Worm (Caenorhabditis elegans): ENCODE results near the gene sra-27.

The sra-27 gene

DNA sequence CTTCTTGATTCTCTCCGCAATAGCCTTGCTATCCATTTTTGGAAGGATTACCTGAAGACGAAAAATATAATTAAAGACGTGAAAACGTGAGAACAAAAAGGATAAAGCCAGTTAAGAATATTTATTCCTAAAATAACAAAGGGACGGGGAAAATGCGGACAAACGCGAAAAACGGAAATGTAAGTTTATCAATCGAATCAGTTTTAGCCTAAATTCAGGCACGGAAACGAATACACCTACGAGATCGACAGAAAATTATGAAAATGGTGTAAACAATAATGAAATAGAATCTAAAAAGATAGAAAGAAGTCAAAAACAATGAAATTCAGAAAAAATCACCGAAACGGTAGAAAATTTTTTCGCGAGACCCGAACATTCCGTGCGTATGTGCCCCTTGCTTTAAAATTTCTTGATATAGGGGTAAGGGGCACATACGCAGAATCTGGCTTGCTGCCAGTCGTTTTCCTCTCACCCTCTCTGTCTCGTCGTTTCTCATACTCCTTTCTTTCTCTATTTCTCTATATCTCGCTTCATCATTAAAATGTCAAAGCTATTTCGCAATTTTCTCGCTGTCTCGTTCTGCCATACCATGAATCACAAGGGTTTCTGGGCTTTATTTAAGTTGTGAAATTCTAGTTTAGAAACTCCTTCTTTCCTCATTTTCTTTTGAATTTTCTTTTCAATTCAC lies 19.9 kb downstream of the sra-27 start, which contains the start of gene icd-1:
Gene icd-1 (minus strand): TSS at position 51 of the 688 bp plus-strand sequence.
- TF ChIP-seq dao-5 (tag; optimal IDR thresholded peaks at IDR 0.05): no peak
- TF ChIP-seq him-1 (tag; optimal IDR thresholded peaks at IDR 0.05): peak; percentile 78
- TF ChIP-seq W03F9.2 (tag; optimal IDR thresholded peaks at IDR 0.05): peak; percentile 95

DNA sequence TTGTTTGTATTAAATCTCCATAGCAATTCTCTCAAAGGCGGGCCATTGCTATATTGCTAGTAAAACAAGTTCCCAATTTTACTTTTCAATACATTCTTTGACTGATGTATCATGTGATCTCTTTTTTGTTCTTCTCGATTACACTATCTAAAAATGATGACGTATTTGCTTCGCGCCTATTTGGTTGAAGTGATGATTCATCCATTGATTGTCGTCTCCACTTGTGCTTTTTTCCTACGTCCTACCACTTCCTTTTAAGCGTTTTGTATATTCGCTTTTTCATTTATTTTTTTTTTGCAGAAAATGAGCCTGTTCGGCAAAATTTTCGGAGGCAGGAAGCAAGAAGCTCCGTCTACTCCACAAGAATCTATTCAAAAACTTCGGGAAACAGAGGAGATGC lies 20.6 kb downstream of the sra-27 start, which contains the start of gene vps-32.1:
Gene vps-32.1 (plus strand): TSS at position 301 of the 400 bp plus-strand sequence.
- TF ChIP-seq dao-5 (tag; optimal IDR thresholded peaks at IDR 0.05) (no peak), him-1 (tag; optimal IDR thresholded peaks at IDR 0.05) (no peak), W03F9.2 (tag; optimal IDR thresholded peaks at IDR 0.05) (no peak)

DNA sequence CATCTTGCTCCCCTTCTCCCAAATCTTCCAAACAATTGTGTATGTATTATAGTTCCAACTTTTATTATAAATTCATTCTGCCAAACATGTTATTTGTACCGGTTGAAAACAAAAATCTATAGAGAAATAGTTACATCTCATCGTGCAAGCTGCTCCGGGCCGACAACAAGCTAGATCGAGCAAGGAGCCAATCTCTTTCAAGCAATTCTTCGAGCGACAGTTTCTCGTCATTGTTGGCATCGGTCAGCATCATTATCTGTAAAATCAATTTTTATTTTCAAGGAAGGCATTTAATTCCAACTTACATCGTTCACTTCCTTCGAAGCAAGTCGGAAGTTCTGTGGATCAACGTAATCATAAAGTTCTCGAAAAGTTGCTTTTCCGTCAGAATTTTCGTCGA lies 22.2 kb downstream of the sra-27 start:
- TF ChIP-seq W03F9.2 (tag; optimal IDR thresholded peaks at IDR 0.05): no peak
- TF ChIP-seq dao-5 (tag; optimal IDR thresholded peaks at IDR 0.05): no peak
- TF ChIP-seq him-1 (tag; optimal IDR thresholded peaks at IDR 0.05): no peak

DNA sequence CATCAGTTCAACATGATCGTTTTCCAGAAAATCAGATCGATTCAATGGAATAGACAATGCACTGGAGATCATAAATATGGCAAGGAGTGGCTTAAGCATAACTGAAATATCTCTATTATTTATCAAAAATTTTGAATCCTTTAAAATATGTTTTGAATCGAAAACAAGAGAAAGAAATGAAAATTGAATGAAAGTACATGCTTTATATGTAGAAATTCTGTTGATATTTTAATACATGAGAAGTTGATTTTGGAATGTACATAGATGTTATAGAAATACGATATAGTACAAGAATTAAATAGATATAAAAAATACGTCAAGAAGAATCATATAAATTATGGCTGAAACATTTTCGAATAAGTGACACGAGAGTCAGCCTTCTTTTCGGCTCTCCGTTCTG lies 23.4 kb downstream of the sra-27 start, which contains the start of gene C56C10.9:
Gene C56C10.9 (minus strand): TSS at position 101 of the 400 bp plus-strand sequence.
- TF ChIP-seq W03F9.2 (tag; optimal IDR thresholded peaks at IDR 0.05): no peak
- TF ChIP-seq dao-5 (tag; optimal IDR thresholded peaks at IDR 0.05): no peak
- no peak for TF ChIP-seq him-1 (tag; optimal IDR thresholded peaks at IDR 0.05)

ce11 chrII:6594151-6594550 lies 25.3 kb downstream of the sra-27 start, which contains the start of gene aipr-1:
aipr-1 (minus strand) TSS chrII:6594251.
- no peak for TF ChIP-seq W03F9.2 (tag; optimal IDR thresholded peaks at IDR 0.05)
- no peak for TF ChIP-seq dao-5 (tag; optimal IDR thresholded peaks at IDR 0.05)
- TF ChIP-seq him-1 (tag; optimal IDR thresholded peaks at IDR 0.05): no peak

- TF ChIP-seq dao-5 (tag; optimal IDR thresholded peaks at IDR 0.05) (no peak), him-1 (tag; optimal IDR thresholded peaks at IDR 0.05) (no peak), W03F9.2 (tag; optimal IDR thresholded peaks at IDR 0.05) (no peak)
Measured at ce11 chrII:6597507-6597906, 28.7 kb downstream of the sra-27 start.

ce11 chrII:6598050-6598449 lies 29.2 kb downstream of the sra-27 start, which contains the start of gene dnj-8:
dnj-8 (minus strand) TSS chrII:6598080.
- TF ChIP-seq dao-5 (tag; optimal IDR thresholded peaks at IDR 0.05) (no peak), W03F9.2 (tag; optimal IDR thresholded peaks at IDR 0.05) (no peak), him-1 (tag; optimal IDR thresholded peaks at IDR 0.05) (no peak)

- TF ChIP-seq W03F9.2 (tag; optimal IDR thresholded peaks at IDR 0.05): no peak
- no peak for TF ChIP-seq dao-5 (tag; optimal IDR thresholded peaks at IDR 0.05)
- TF ChIP-seq him-1 (tag; optimal IDR thresholded peaks at IDR 0.05): no peak
Measured at ce11 chrII:6600973-6601372, 32.2 kb downstream of the sra-27 start, which contains the start of gene vps-33.2. vps-33.2 (plus strand) TSS chrII:6601216.

DNA sequence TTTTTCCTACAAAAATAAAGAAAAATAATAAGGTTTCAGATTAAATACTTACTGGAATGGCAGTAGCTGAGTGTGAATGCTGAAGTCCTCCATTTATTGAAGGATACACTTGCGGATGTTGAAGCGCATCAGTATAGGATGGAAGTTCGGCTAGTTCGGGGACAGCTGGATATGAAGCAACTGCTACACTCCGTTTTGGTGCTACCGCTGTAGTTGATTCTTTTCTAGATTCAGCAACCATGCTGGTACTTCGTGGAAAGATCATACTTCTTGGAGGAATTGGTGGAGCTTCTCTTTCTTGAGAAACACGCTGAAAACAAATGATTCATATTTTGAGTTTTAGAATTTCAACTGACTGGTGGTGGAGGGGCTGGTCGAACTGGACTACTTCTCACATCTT lies 39.8 kb downstream of the sra-27 start:
- TF ChIP-seq him-1 (tag; optimal IDR thresholded peaks at IDR 0.05) (no peak), dao-5 (tag; optimal IDR thresholded peaks at IDR 0.05) (no peak), W03F9.2 (tag; optimal IDR thresholded peaks at IDR 0.05) (no peak)

DNA sequence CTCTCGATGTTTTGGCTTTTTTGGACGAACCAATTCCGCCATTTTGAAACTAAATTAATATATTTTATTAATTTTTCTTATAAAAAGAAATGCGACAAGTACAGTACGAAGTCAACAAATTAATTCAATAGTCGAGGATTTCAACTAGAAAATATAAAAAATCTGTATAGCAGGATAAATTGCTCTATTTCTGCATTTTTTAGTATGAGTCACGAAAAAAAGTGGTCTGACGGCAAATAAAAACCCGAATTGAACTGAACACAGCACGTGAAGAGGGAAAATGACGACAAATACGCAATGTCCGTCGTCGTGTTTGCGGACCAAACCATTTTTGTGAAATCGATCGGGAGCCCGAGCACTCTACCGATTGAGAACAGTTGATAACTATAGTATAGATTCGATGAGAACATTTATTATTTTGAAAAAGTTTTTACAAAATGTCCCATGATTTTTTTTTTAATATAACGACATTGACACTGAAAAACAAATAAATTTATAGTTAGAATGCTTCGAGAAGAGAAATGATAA lies 40.6 kb downstream of the sra-27 start, which contains the start of gene epg-5:
Gene epg-5 (minus strand): TSS at position 51 of the 528 bp plus-strand sequence.
- TF ChIP-seq him-1 (tag; optimal IDR thresholded peaks at IDR 0.05): no peak
- TF ChIP-seq W03F9.2 (tag; optimal IDR thresholded peaks at IDR 0.05): no peak
- TF ChIP-seq dao-5 (tag; optimal IDR thresholded peaks at IDR 0.05): no peak

- TF ChIP-seq dao-5 (tag; optimal IDR thresholded peaks at IDR 0.05) (no peak), W03F9.2 (tag; optimal IDR thresholded peaks at IDR 0.05) (no peak), him-1 (tag; optimal IDR thresholded peaks at IDR 0.05) (no peak)
Measured at ce11 chrII:6610262-6610661, 41.5 kb downstream of the sra-27 start.

ce11 chrII:6612544-6612943 lies 43.7 kb downstream of the sra-27 start:
- TF ChIP-seq W03F9.2 (tag; optimal IDR thresholded peaks at IDR 0.05): no peak
- TF ChIP-seq dao-5 (tag; optimal IDR thresholded peaks at IDR 0.05): no peak
- no peak for TF ChIP-seq him-1 (tag; optimal IDR thresholded peaks at IDR 0.05)

DNA sequence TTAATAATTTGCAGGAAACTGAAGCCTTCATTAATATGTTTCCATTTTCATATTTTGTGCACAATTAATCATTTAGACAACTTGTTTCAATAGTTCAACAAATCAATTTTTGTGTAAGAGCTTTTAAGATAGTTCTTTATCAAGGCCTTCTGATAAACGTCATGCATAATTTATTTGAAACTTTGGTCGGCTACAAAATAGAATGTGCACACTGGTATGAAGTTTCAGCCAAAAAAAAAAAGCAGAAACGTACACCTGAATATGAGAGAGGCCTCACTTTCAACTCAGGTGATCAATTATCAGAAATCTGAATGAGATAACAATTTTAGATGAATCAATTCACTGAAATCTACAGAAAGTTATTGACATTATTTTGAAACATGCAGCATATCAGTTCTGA lies 45.7 kb downstream of the sra-27 start:
- TF ChIP-seq W03F9.2 (tag; optimal IDR thresholded peaks at IDR 0.05): no peak
- no peak for TF ChIP-seq dao-5 (tag; optimal IDR thresholded peaks at IDR 0.05)
- no peak for TF ChIP-seq him-1 (tag; optimal IDR thresholded peaks at IDR 0.05)

Data from whole organism, L4/young adult.